Worm (Caenorhabditis elegans): Measurements from ENCODE around the gene F11E6.9.

- TF ChIP-seq ceh-48 (tag; optimal IDR thresholded peaks at IDR 0.05) (no peak), nhr-11 (tag; optimal IDR thresholded peaks at IDR 0.05) (no peak), pha-2 (tag; optimal IDR thresholded peaks at IDR 0.05) (no peak), dmd-4 (tag; optimal IDR thresholded peaks at IDR 0.05; ENCODE audit: borderline replicate concordance) (no peak)
Observed at ce11 chrIV:17426970-17427369, 48.2 kb downstream of the F11E6.9 start.
